Worm (Caenorhabditis elegans) whole organism, young adult: Measurements from ENCODE around the gene srg-39.

Source experiments
- F33H1.4 ChIP-seq: fragments of 200-800 bp; sonication (Bioruptor generic); IDR thresholded peaks from 2 replicates; pipeline ENCODE4 v1.3.6; 2022; ENCODE audit warnings: missing genetic modification reagents, missing genetic modification characterization, missing compliant biosample characterization
- F55B11.4 ChIP-seq: sonication (generic microtip); optimal IDR thresholded peaks from 2 replicates; lab custom pipeline; 2016; ENCODE audit warnings: missing compliant biosample characterization, missing genetic modification characterization, borderline replicate concordance; ENCODE audit not compliant: insufficient read depth
- F57C9.4 ChIP-seq: sonication (generic microtip); optimal IDR thresholded peaks from 2 replicates; lab custom pipeline; 2017; ENCODE audit warnings: mild to moderate bottlenecking, missing genetic modification characterization, missing compliant biosample characterization
- K11D2.4 ChIP-seq: fragments of 200-800 bp; sonication (Bioruptor generic); IDR thresholded peaks from 2 replicates; pipeline ENCODE4 v1.3.6; 2022; ENCODE audit warnings: missing genetic modification reagents, missing genetic modification characterization, missing compliant biosample characterization
- K12H6.12 ChIP-seq: fragments of 200-800 bp; sonication (Bioruptor generic); optimal IDR thresholded peaks from 2 replicates; lab custom pipeline; 2018; ENCODE audit warnings: mild to moderate bottlenecking, missing genetic modification characterization, missing compliant biosample characterization
- Y53G8AR.9 ChIP-seq: fragments of 200-800 bp; sonication (Bioruptor generic); conservative IDR thresholded peaks from 2 replicates; pipeline ENCODE4 v1.3.6; 2022; ENCODE audit warnings: missing genetic modification reagents, missing genetic modification characterization, missing compliant biosample characterization
- ZK185.1 ChIP-seq: sonication (generic microtip); optimal IDR thresholded peaks from 2 replicates; lab custom pipeline; 2016; ENCODE audit warnings: mild to moderate bottlenecking, missing genetic modification characterization, missing compliant biosample characterization; ENCODE audit not compliant: poor library complexity, severe bottlenecking
- akir-1 ChIP-seq: fragments of 200-800 bp; sonication (Bioruptor generic); optimal IDR thresholded peaks from 2 replicates; lab custom pipeline; 2018; ENCODE audit warnings: mild to moderate bottlenecking, missing genetic modification characterization, moderate library complexity, missing compliant biosample characterization
- ama-1 ChIP-seq, 3 experiments: fragments of 150-350 bp in 1 of 3; sonication (generic microtip) in 2 of 3; optimal IDR thresholded peaks; 2 replicates each; lab custom pipeline; 2014 to 2018; ENCODE audit warnings: missing biosample characterization in 2 of 3, missing genetic modification characterization in 2 of 3, missing genetic modification reagents in 2 of 3
- aptf-3 ChIP-seq: fragments of 200-800 bp; sonication (Bioruptor generic); IDR thresholded peaks from 2 replicates; pipeline ENCODE4 v1.3.6; 2022; ENCODE audit warnings: missing genetic modification characterization, missing compliant biosample characterization
- attf-5 ChIP-seq: fragments of 200-800 bp; sonication (Bioruptor generic); optimal IDR thresholded peaks from 2 replicates; lab custom pipeline; 2018; ENCODE audit warnings: mild to moderate bottlenecking, missing genetic modification characterization, missing compliant biosample characterization
- bed-2 ChIP-seq: fragments of 200-800 bp; sonication (Bioruptor generic); IDR thresholded peaks from 2 replicates; pipeline ENCODE4 v1.3.6; 2022; ENCODE audit warnings: missing genetic modification reagents, missing genetic modification characterization, missing compliant biosample characterization
- cebp-2 ChIP-seq: fragments of 200-800 bp; sonication (Bioruptor generic); IDR thresholded peaks from 2 replicates; pipeline ENCODE4 v1.3.6; 2022; ENCODE audit warnings: missing genetic modification characterization, missing compliant biosample characterization
- ceh-40 ChIP-seq: fragments of 200-800 bp; sonication (Bioruptor generic); IDR thresholded peaks from 2 replicates; pipeline ENCODE4 v1.3.6; 2022; ENCODE audit warnings: missing genetic modification characterization, missing compliant biosample characterization
- ekl-4 ChIP-seq: fragments of 200-800 bp; sonication (Bioruptor generic); IDR thresholded peaks from 2 replicates; pipeline ENCODE4 v1.3.6; 2022; ENCODE audit warnings: missing genetic modification reagents, missing genetic modification characterization, missing compliant biosample characterization
- ets-4 ChIP-seq: fragments of 200-800 bp; sonication (Bioruptor generic); optimal IDR thresholded peaks from 2 replicates; lab custom pipeline; 2018; ENCODE audit warnings: mild to moderate bottlenecking, missing genetic modification characterization, missing compliant biosample characterization
- hmg-1.2 ChIP-seq: fragments of 200-800 bp; sonication (Bioruptor generic); IDR thresholded peaks from 2 replicates; pipeline ENCODE4 v1.3.6; 2022; ENCODE audit warnings: missing genetic modification reagents, missing genetic modification characterization, missing compliant biosample characterization
- lag-1 ChIP-seq: fragments of 200-800 bp; sonication (Bioruptor generic); IDR thresholded peaks from 2 replicates; pipeline ENCODE4 v1.3.6; 2022; ENCODE audit warnings: missing genetic modification reagents, missing genetic modification characterization, missing compliant biosample characterization
- lin-35 ChIP-seq, 3 experiments: fragments of 150-350 bp in 2 of 3; sonication (generic microtip) in 1 of 3; optimal IDR thresholded peaks; 2 replicates each; lab custom pipeline; 2014 to 2018; ENCODE audit warnings: missing biosample characterization in 3 of 3, missing genetic modification characterization in 3 of 3, missing genetic modification reagents in 3 of 3
- lin-40 ChIP-seq: sonication (generic microtip); optimal IDR thresholded peaks from 2 replicates; lab custom pipeline; 2016; ENCODE audit warnings: missing genetic modification characterization, mild to moderate bottlenecking, missing compliant biosample characterization, missing genotype, missing genetic modification reagents
- lin-54 ChIP-seq: fragments of 200-800 bp; sonication (Bioruptor generic); optimal IDR thresholded peaks from 2 replicates; lab custom pipeline; 2018; ENCODE audit warnings: mild to moderate bottlenecking, missing genetic modification characterization, missing compliant biosample characterization
- mcd-1 ChIP-seq: fragments of 200-800 bp; sonication (Bioruptor generic); IDR thresholded peaks from 2 replicates; pipeline ENCODE4 v1.3.6; 2022; ENCODE audit warnings: missing genetic modification reagents, missing genetic modification characterization, missing compliant biosample characterization
- mes-4 ChIP-seq: sonication (generic microtip); optimal IDR thresholded peaks from 2 replicates; lab custom pipeline; 2016; ENCODE audit warnings: missing genotype, missing genetic modification characterization, missing compliant biosample characterization
- nfyb-1 ChIP-seq: fragments of 200-800 bp; sonication (Bioruptor generic); IDR thresholded peaks from 2 replicates; pipeline ENCODE4 v1.3.6; 2022; ENCODE audit warnings: missing genetic modification reagents, missing genetic modification characterization, missing compliant biosample characterization
- nhr-120 ChIP-seq: fragments of 200-800 bp; sonication (Bioruptor generic); IDR thresholded peaks from 2 replicates; pipeline ENCODE4 v1.3.6; 2022; ENCODE audit warnings: missing genetic modification characterization, missing compliant biosample characterization
- nhr-80 ChIP-seq: sonication (generic microtip); optimal IDR thresholded peaks from 2 replicates; lab custom pipeline; 2016; ENCODE audit warnings: missing genetic modification characterization, missing compliant biosample characterization
- nhr-90 ChIP-seq: sonication (generic microtip); optimal IDR thresholded peaks from 2 replicates; lab custom pipeline; 2016; ENCODE audit warnings: missing genotype, mild to moderate bottlenecking, missing genetic modification characterization, missing compliant biosample characterization
- repo-1 ChIP-seq: sonication (generic microtip); optimal IDR thresholded peaks from 2 replicates; lab custom pipeline; 2017; ENCODE audit warnings: mild to moderate bottlenecking, missing genetic modification characterization, missing compliant biosample characterization
- snpc-3.4 ChIP-seq: sonication (generic microtip); optimal IDR thresholded peaks from 2 replicates; lab custom pipeline; 2017; ENCODE audit warnings: missing genetic modification characterization, mild to moderate bottlenecking, missing compliant biosample characterization, antibody characterized with exemption, moderate library complexity, missing genotype, missing genetic modification reagents
- xnd-1 ChIP-seq: sonication (generic microtip); optimal IDR thresholded peaks from 2 replicates; lab custom pipeline; 2016; ENCODE audit warnings: missing genotype, missing genetic modification reagents, missing genetic modification characterization, missing compliant biosample characterization

Gene srg-39

DNA sequence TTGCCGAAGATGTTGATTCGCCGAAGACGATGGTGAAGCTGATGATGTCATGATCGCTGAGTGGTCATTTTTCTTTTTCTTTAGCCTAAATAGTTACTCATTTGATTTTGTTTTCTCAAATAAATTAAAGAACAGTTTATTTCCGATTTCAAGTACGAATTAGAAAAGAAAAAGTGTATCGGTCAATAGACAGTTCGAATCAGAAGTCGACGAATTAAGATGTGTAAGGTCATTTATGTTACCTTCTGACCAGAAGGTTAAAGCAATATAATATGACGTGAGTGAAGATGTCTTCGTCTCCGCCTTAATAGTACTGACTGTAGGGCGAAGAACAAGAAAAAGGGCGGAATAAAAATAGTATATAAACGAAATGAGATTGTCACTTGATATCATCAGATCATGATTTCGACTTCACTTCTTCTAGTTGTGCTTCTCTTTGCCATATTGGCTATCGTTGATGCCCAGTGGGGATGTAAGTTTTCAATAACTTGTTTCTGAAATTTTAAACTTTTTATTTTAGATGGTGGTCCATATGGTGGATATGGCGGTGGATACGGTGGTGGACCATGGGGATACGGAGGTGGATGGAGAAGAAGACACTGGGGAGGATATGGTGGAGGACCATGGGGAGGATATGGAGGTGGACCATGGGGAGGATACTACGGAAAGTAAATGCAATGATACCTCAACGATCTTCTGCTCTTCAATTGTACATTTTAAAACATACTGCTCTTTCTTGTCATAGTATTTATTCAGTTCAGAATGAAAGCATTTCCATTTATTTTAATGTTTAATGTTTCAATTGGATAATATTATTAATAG lies 5.1 kb downstream of the srg-39 start, which contains the start of the genes T19C4.24 and nlp-33:
Gene T19C4.24, minus strand, starts transcription at position 51 of the 822 bp plus-strand sequence.
Gene nlp-33, plus strand, starts transcription at position 389 of the 822 bp plus-strand sequence.
- TF ChIP-seq F55B11.4: no peak
- no peak for TF ChIP-seq mes-4 (tag; lab: Kevin White, UChicago)
- TF ChIP-seq ama-1 (optimal IDR thresholded peaks at IDR 0.05; lab: Kevin White, UChicago): peak; percentile 71
- no peak for TF ChIP-seq ama-1 (GFP tag; optimal IDR thresholded peaks at IDR 0.05; lab: Kevin White, UChicago)
- peak; percentile 34; the same call in 1 of the 2 replicates for TF ChIP-seq mcd-1 (GFP tag; lab: Robert Waterston, UW)
- peak; percentile 17 for TF ChIP-seq repo-1 (tag; lab: Kevin White, UChicago)
- TF ChIP-seq, all 124 proteins: peak for 3

DNA sequence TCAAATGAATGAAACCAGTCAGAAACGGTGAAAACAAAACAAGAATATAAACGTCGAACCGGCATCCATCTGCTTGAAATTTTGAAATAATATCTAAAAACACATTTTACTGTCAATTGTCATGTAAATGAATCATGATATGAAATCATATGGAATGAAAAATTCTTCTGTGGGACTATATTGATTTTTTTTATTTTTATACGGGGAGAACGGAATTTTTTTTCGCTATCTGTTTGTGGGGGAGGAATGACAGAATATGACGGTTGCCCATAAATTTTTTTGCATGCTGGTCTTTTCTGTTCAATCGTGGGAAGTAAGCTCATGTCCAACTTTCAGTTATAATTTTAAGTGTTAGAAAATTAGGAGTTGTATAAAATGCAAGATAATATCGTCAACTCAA lies 7.5 kb downstream of the srg-39 start, which contains the start of gene C06H2.7:
Gene C06H2.7, minus strand, starts transcription at position 101 of the 400 bp plus-strand sequence.
- no peak for TF ChIP-seq lag-1

DNA sequence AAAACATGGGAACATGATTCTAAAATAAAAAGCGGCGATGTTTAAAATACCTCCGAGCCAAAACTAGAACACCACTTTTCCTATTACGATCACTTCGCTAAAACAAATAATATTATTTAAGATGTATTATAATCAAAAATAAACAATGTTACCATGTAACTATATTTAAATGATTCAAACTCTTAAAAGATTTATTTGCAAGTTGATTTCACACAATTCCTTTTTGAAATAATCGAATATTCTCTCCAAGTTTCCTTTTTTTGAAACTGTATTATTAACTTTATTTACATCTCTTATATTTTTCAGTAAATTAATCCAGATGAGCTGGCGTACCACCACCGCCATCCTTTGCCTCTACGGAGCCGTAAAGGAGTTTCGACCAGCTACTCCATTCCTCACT lies 11.1 kb downstream of the srg-39 start, which contains the start of gene folt-1:
Gene folt-1, plus strand, starts transcription at position 301 of the 400 bp plus-strand sequence.
- TF ChIP-seq bed-2 (GFP tag; lab: Robert Waterston, UW) (no peak), ekl-4 (GFP tag; lab: Robert Waterston, UW) (no peak), ceh-40 (GFP tag; lab: Robert Waterston, UW) (no peak), cebp-2 (GFP tag; lab: Robert Waterston, UW) (no peak), nfyb-1 (no peak), lin-40 (tag; lab: Kevin White, UChicago) (no peak), lin-54 (GFP tag; lab: Kevin White, UChicago) (no peak), lin-35 (GFP tag; optimal IDR thresholded peaks at IDR 0.05; lab: Kevin White, UChicago) (no peak), ets-4 (GFP tag; lab: Kevin White, UChicago) (no peak), snpc-3.4 (tag; lab: Kevin White, UChicago) (no peak), F55B11.4 (no peak), K12H6.12 (tag; lab: Kevin White, UChicago) (no peak)

DNA sequence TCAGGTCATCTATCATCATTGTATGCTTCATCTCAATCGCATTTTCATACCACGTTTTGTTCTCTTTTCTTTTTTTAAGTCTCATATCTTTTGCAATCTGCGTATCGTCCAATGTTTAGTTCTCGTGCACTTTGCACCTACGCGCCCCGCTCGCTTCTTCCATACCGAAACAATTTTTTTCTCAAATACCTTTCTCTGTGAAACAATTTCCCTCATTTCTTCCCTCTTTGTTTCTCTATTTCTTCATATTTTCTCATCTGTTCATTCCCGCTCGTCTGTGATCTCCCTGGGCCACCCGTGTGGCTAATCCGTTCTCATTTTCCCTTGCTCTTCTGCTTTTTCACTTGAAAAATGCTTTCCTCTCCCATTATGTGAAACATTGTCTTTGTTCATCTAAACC lies 11.9 kb downstream of the srg-39 start:
- peak; percentile 44 for TF ChIP-seq nhr-80 (tag; lab: Kevin White, UChicago)
- TF ChIP-seq hmg-1.2 (GFP tag; lab: Robert Waterston, UW): peak; percentile 19; the same call in 1 of the 2 replicates
- peak; percentile 47 for TF ChIP-seq attf-5 (GFP tag; lab: Kevin White, UChicago)
- no peak for TF ChIP-seq ZK185.1 (tag; lab: Kevin White, UChicago)
- TF ChIP-seq, all 124 proteins: peak for 3

DNA sequence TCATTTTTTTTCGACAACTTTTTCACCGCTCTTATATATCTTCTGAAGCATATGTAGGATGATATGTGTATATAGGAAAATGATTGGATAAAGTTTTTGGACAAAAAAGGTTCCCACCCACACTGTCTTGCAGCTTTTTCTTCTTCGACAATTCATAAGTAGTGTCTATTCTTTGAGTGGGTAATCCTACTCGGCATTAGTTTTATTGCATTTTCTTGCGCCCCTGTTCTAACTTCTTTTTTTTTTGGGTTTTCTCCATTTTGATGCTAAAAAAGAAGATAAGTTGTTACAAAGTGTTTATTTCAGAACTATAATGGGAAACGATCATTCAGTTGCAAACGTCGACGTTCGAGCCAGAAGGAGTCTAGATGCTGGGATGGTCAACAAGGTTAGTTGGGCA lies 17.9 kb downstream of the srg-39 start, which contains the start of gene glb-3:
Gene glb-3, plus strand, starts transcription at position 301 of the 400 bp plus-strand sequence.
- TF ChIP-seq akir-1 (GFP tag; lab: Kevin White, UChicago) (no peak), xnd-1 (tag; lab: Kevin White, UChicago) (no peak), Y53G8AR.9 (no peak), snpc-3.4 (tag; lab: Kevin White, UChicago) (no peak), aptf-3 (GFP tag; lab: Robert Waterston, UW) (no peak), bed-2 (GFP tag; lab: Robert Waterston, UW) (no peak), F57C9.4 (tag; lab: Kevin White, UChicago) (no peak), nhr-120 (no peak), F55B11.4 (no peak)

DNA sequence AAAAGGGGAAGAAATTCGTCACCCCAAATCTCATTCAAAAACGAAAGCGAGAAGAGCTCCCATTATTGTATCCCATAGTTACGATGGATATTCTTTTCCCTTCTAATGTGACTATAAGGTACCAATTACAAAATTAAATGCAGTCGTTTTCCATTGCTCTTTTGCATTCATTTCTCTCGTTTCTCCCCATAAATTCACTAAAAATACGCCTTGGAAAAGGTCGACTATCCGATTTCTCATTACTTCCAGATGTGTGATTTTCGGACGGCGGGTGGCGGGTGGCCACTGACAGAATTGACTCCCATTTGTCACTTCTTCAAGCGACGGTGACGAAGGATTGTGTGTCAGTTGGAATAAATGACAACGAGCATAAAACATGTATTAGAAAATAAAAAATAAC lies 18.7 kb downstream of the srg-39 start:
- TF ChIP-seq nhr-90 (no peak), F33H1.4 (GFP tag; lab: Robert Waterston, UW) (no peak), snpc-3.4 (tag; lab: Kevin White, UChicago) (no peak), K11D2.4 (no peak)
